Fruit fly (Drosophila melanogaster) whole organism, embryonic: ENCODE measurements around the gene CG10508.

ENCODE experiments used
- lov ChIP-seq, 2 experiments: fragments of 200-800 bp in 1 of 2; fragments of >200 bp in 1 of 2; sonication (Bioruptor generic) in 1 of 2; IDR thresholded peaks in 1 of 2; optimal IDR thresholded peaks in 1 of 2; 2 replicates in 1 of 2; 3 replicates in 1 of 2; pipeline versions ENCODE4 v1.3.6 to Lab custom; 2017 to 2022; ENCODE audit warnings: missing biosample characterization in 1 of 2, missing genetic modification characterization in 1 of 2
- sima ChIP-seq: fragments of 200-800 bp; sonication (Bioruptor generic); optimal IDR thresholded peaks from 2 replicates; lab custom pipeline; 2016; ENCODE audit warnings: missing biosample characterization, missing genetic modification characterization

dm6 chr3L:21186487-21186886, 23.5 kb upstream of the CG10508 start:
- TF ChIP-seq sima (GFP tag; lab: Kevin White, UChicago) = no peak
- TF ChIP-seq lov (optimal IDR thresholded peaks at IDR 0.05; lab: Kevin White, UChicago) = no peak
- no peak for TF ChIP-seq lov (GFP tag; IDR thresholded peaks at IDR 0.05; lab: Robert Waterston, UW)
